Worm (Caenorhabditis elegans): ENCODE data around the gene str-81.

- TF ChIP-seq W03F9.2 (tag; optimal IDR thresholded peaks at IDR 0.05) (no peak), him-1 (tag; optimal IDR thresholded peaks at IDR 0.05) (no peak), dao-5 (tag; optimal IDR thresholded peaks at IDR 0.05) (no peak)
Measured at ce11 chrV:19260686-19261085, 9.8 kb upstream of the str-81 start.

Measured in whole organism, L4/young adult.